Worm (Caenorhabditis elegans): Measurements from ENCODE around the gene T13C5.10.
A peak's percentile ranks its signal among the peaks of the same experiment; 100 is the strongest.

DNA sequence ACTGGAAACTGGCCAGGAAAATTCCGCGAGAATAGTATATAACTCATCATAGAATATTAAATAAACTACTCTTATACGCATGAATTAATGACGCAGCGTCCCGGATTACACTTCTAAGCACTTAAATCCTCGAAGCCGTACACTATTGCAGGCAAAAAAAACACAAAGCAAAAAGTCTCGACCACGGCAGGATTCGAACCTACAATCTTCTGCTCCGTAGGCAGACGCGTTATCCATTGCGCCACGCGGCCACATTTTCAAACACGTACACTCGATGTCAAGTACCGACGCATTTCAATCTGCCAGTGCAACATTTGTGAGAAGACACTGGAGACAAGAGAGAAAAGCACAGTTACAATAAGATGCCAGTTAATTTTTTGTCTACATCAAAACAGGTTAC is 31.9 kb downstream of the T13C5.10 start:
- TF ChIP-seq egl-27 (tag; optimal IDR thresholded peaks at IDR 0.05) (peak; percentile 53), lin-11 (tag; optimal IDR thresholded peaks at IDR 0.05) (no peak), nhr-77 (tag; optimal IDR thresholded peaks at IDR 0.05) (no peak), nhr-6 (tag; optimal IDR thresholded peaks at IDR 0.05) (no peak), nhr-12 (tag; optimal IDR thresholded peaks at IDR 0.05) (no peak), ceh-82 (tag; optimal IDR thresholded peaks at IDR 0.05) (no peak), unc-55 (GFP tag; optimal IDR thresholded peaks at IDR 0.05) (peak; percentile 38), lin-39 (tag; optimal IDR thresholded peaks at IDR 0.05) (no peak), mab-5 (tag; optimal IDR thresholded peaks at IDR 0.05) (peak; percentile 11), ztf-1 (GFP tag; conservative IDR thresholded peaks at IDR 0.05) (no peak), ztf-4 (tag; optimal IDR thresholded peaks at IDR 0.05) (no peak), F13H6.1 (tag; optimal IDR thresholded peaks at IDR 0.05) (peak; percentile 38), nhr-11 (tag; optimal IDR thresholded peaks at IDR 0.05) (no peak), unc-62 (GFP tag; optimal IDR thresholded peaks at IDR 0.05) (no peak)

Data from whole organism, L2 larva.